Worm (Caenorhabditis elegans) whole organism, L3 larva: ENCODE data around the gene F28F9.3.

Source experiments
- R02D3.7 ChIP-seq: fragments of 150-350 bp; optimal IDR thresholded peaks from 2 replicates; lab custom pipeline; 2014; ENCODE audit warnings: missing biosample characterization, missing genetic modification characterization
- ama-1 ChIP-seq: fragments of 150-350 bp; optimal IDR thresholded peaks from 2 replicates; lab custom pipeline; 2018
- ceh-9 ChIP-seq: sonication (generic microtip); optimal IDR thresholded peaks from 2 replicates; lab custom pipeline; 2018; ENCODE audit warnings: missing biosample characterization, missing genetic modification characterization
- jun-1 ChIP-seq: fragments of 150-350 bp; optimal IDR thresholded peaks from 2 replicates; lab custom pipeline; 2014; ENCODE audit warnings: missing biosample characterization, missing genetic modification reagents, missing genetic modification characterization
- nfya-1 ChIP-seq: sonication (generic microtip); optimal IDR thresholded peaks from 2 replicates; lab custom pipeline; 2017; ENCODE audit warnings: missing genetic modification characterization, mild to moderate bottlenecking, missing compliant biosample characterization, antibody characterized with exemption, moderate library complexity; ENCODE audit not compliant: insufficient read depth
- nhr-76 ChIP-seq: fragments of 150-350 bp; sonication (generic microtip); optimal IDR thresholded peaks from 5 replicates; lab custom pipeline; 2014; ENCODE audit warnings: missing biosample characterization, missing genetic modification characterization
- snpc-4 ChIP-seq: fragments of 150-350 bp; optimal IDR thresholded peaks from 2 replicates; lab custom pipeline; 2014; ENCODE audit warnings: missing biosample characterization, missing genetic modification characterization
- ztf-11 ChIP-seq: fragments of 150-350 bp; optimal IDR thresholded peaks from 2 replicates; lab custom pipeline; 2014; ENCODE audit warnings: missing biosample characterization, missing genetic modification characterization

ce11 chrIV:3827724-3828123 is 1.0 kb downstream of the F28F9.3 start:
- TF ChIP-seq nfya-1 (tag; lab: Kevin White, UChicago): no peak
- no peak for TF ChIP-seq ztf-11 (tag; lab: Kevin White, UChicago)
- TF ChIP-seq ama-1 (lab: Kevin White, UChicago): no peak
- TF ChIP-seq jun-1 (tag; lab: Kevin White, UChicago): no peak
- no peak for TF ChIP-seq nhr-76 (tag; lab: Kevin White, UChicago)
- TF ChIP-seq R02D3.7 (tag; lab: Kevin White, UChicago): no peak
- TF ChIP-seq ceh-9 (tag; lab: Kevin White, UChicago): no peak
- no peak for TF ChIP-seq snpc-4 (tag; lab: Kevin White, UChicago)
